Fruit fly (Drosophila melanogaster) whole organism, wandering third instar larva: Measurements from ENCODE around the gene pelo.

ENCODE experiments used
- Abd-B ChIP-seq: fragments of >200 bp; optimal IDR thresholded peaks from 2 replicates; lab custom pipeline; 2017; ENCODE audit warnings: missing biosample characterization, missing genetic modification characterization
- CG32264 ChIP-seq: fragments of 200-800 bp; sonication (Bioruptor generic); optimal IDR thresholded peaks from 2 replicates; lab custom pipeline; 2016; ENCODE audit warnings: missing biosample characterization, missing genetic modification characterization
- CG9705 ChIP-seq: fragments of 200-800 bp; sonication (Bioruptor generic); optimal IDR thresholded peaks from 2 replicates; lab custom pipeline; 2018; ENCODE audit warnings: missing biosample characterization, mild to moderate bottlenecking, missing genetic modification characterization
- CrebA ChIP-seq: fragments of 200-800 bp; sonication (Bioruptor generic); optimal IDR thresholded peaks from 2 replicates; lab custom pipeline; 2016; ENCODE audit warnings: missing biosample characterization, mild to moderate bottlenecking, missing genetic modification characterization, borderline replicate concordance
- Dfd ChIP-seq: fragments of >200 bp; optimal IDR thresholded peaks from 2 replicates; lab custom pipeline; 2017; ENCODE audit warnings: missing biosample characterization, missing genetic modification characterization
- Dif ChIP-seq: fragments of 200-275, 200-300 bp; sonication (Bioruptor generic); optimal IDR thresholded peaks from 2 replicates; lab custom pipeline; 2018; ENCODE audit warnings: missing biosample characterization, missing genetic modification characterization; ENCODE audit not compliant: partially characterized antibody
- GATAd ChIP-seq: sonication (Bioruptor generic); optimal IDR thresholded peaks from 2 replicates; lab custom pipeline; 2016; ENCODE audit warnings: missing biosample characterization, missing genetic modification characterization
- HLH106 ChIP-seq: fragments of 200-800 bp; optimal IDR thresholded peaks from 3 replicates; lab custom pipeline; 2019; ENCODE audit warnings: missing biosample characterization, mild to moderate bottlenecking, missing genetic modification characterization, moderate library complexity
- Hnf4 ChIP-seq: fragments of 200-800 bp; sonication (Bioruptor generic); optimal IDR thresholded peaks from 2 replicates; lab custom pipeline; 2016; ENCODE audit warnings: missing biosample characterization, mild to moderate bottlenecking, missing genetic modification characterization
- Hr83 ChIP-seq: fragments of 200-300 bp; sonication (Bioruptor generic); optimal IDR thresholded peaks from 2 replicates; lab custom pipeline; 2016; ENCODE audit warnings: missing biosample characterization, mild to moderate bottlenecking, missing genetic modification characterization, moderate library complexity; ENCODE audit not compliant: poor library complexity, severe bottlenecking
- Jra ChIP-seq: sonication (Bioruptor generic); optimal IDR thresholded peaks from 2 replicates; lab custom pipeline; 2016; ENCODE audit warnings: missing biosample characterization, missing genetic modification characterization
- Mio ChIP-seq: sonication (Bioruptor generic); optimal IDR thresholded peaks from 2 replicates; lab custom pipeline; 2016; ENCODE audit warnings: missing biosample characterization, missing genetic modification characterization
- Myc ChIP-seq: fragments of >200 bp; optimal IDR thresholded peaks from 2 replicates; lab custom pipeline; 2017
- OdsH ChIP-seq: fragments of 200-800 bp; sonication (Bioruptor generic); optimal IDR thresholded peaks from 2 replicates; lab custom pipeline; 2016; ENCODE audit warnings: missing biosample characterization, mild to moderate bottlenecking, missing genetic modification characterization
- Rel ChIP-seq, 2 experiments: fragments of 200-800 bp; sonication (Bioruptor generic) in 1 of 2; optimal IDR thresholded peaks; 2 replicates in 1 of 2; 3 replicates in 1 of 2; lab custom pipeline; 2016 to 2019; ENCODE audit warnings: mild to moderate bottlenecking in 2 of 2, missing biosample characterization in 2 of 2, missing genetic modification characterization in 2 of 2, moderate library complexity in 1 of 2
- Vsx2 ChIP-seq: fragments of 200-300, 225-300 bp; sonication (Bioruptor generic); optimal IDR thresholded peaks from 2 replicates; lab custom pipeline; 2018; ENCODE audit warnings: missing biosample characterization, missing genetic modification characterization; ENCODE audit not compliant: partially characterized antibody
- br ChIP-seq: fragments of 200-800 bp; sonication (Bioruptor generic); optimal IDR thresholded peaks from 2 replicates; lab custom pipeline; 2016; ENCODE audit warnings: missing biosample characterization, missing genetic modification characterization
- brk ChIP-seq: fragments of 200-800 bp; sonication (Bioruptor generic); optimal IDR thresholded peaks from 2 replicates; lab custom pipeline; 2016; ENCODE audit warnings: missing biosample characterization, mild to moderate bottlenecking, missing genetic modification characterization
- dl ChIP-seq, 2 experiments: fragments of 175-275, 200-275 bp in 1 of 2; fragments of 200-275 bp in 1 of 2; sonication (Bioruptor generic); optimal IDR thresholded peaks; lab custom pipeline; 2018; ENCODE audit warnings: mild to moderate bottlenecking in 2 of 2, missing biosample characterization in 2 of 2, missing genetic modification characterization in 2 of 2, moderate library complexity in 2 of 2; ENCODE audit not compliant: partially characterized antibody in 2 of 2, insufficient read depth in 1 of 2
- dmrt93B ChIP-seq: fragments of 200-800 bp; sonication (Bioruptor generic); optimal IDR thresholded peaks from 2 replicates; lab custom pipeline; 2018; ENCODE audit warnings: missing biosample characterization, mild to moderate bottlenecking, missing genetic modification characterization
- ey ChIP-seq: fragments of 200-800 bp; sonication (Bioruptor generic); optimal IDR thresholded peaks from 2 replicates; lab custom pipeline; 2016; ENCODE audit warnings: missing biosample characterization, missing genetic modification characterization
- foxo ChIP-seq, 2 experiments: fragments of 200-800 bp; sonication (Bioruptor generic); optimal IDR thresholded peaks; 2 replicates in 1 of 2; 3 replicates in 1 of 2; lab custom pipeline; 2016 to 2017; ENCODE audit warnings: missing biosample characterization in 2 of 2, missing genetic modification characterization in 2 of 2
- h ChIP-seq: fragments of 200-800 bp; sonication (Bioruptor generic); optimal IDR thresholded peaks from 3 replicates; lab custom pipeline; 2016; ENCODE audit warnings: missing biosample characterization, mild to moderate bottlenecking, missing genetic modification characterization
- jim ChIP-seq: fragments of 175-275, 200-325 bp; sonication (Bioruptor generic); optimal IDR thresholded peaks from 2 replicates; lab custom pipeline; 2016; ENCODE audit warnings: missing biosample characterization, mild to moderate bottlenecking, missing genetic modification characterization
- lola ChIP-seq: fragments of >200 bp; optimal IDR thresholded peaks from 2 replicates; lab custom pipeline; 2017; ENCODE audit warnings: missing biosample characterization, missing genetic modification characterization
- pan ChIP-seq: fragments of >200 bp; optimal IDR thresholded peaks from 2 replicates; lab custom pipeline; 2017
- psq ChIP-seq: fragments of 200-800 bp; sonication (Bioruptor generic); optimal IDR thresholded peaks from 3 replicates; lab custom pipeline; 2017; ENCODE audit warnings: missing biosample characterization, mild to moderate bottlenecking, missing genetic modification characterization, moderate library complexity
- sage ChIP-seq: fragments of 200-800 bp; sonication (Bioruptor generic); optimal IDR thresholded peaks from 2 replicates; lab custom pipeline; 2016; ENCODE audit warnings: missing biosample characterization, mild to moderate bottlenecking, missing genetic modification characterization
- sv ChIP-seq: fragments of 200-800 bp; sonication (Bioruptor generic); optimal IDR thresholded peaks from 3 replicates; lab custom pipeline; 2016; ENCODE audit warnings: missing biosample characterization, missing genetic modification characterization
- tai ChIP-seq: sonication (Bioruptor generic); optimal IDR thresholded peaks from 2 replicates; lab custom pipeline; 2016; ENCODE audit warnings: missing biosample characterization, missing genetic modification characterization
- usp ChIP-seq: fragments of >200 bp; optimal IDR thresholded peaks from 2 replicates; lab custom pipeline; 2017; ENCODE audit warnings: missing biosample characterization, missing genetic modification characterization
- woc ChIP-seq: sonication (Bioruptor generic); optimal IDR thresholded peaks from 2 replicates; lab custom pipeline; 2016; ENCODE audit warnings: missing biosample characterization, mild to moderate bottlenecking, missing genetic modification characterization

Gene pelo

DNA sequence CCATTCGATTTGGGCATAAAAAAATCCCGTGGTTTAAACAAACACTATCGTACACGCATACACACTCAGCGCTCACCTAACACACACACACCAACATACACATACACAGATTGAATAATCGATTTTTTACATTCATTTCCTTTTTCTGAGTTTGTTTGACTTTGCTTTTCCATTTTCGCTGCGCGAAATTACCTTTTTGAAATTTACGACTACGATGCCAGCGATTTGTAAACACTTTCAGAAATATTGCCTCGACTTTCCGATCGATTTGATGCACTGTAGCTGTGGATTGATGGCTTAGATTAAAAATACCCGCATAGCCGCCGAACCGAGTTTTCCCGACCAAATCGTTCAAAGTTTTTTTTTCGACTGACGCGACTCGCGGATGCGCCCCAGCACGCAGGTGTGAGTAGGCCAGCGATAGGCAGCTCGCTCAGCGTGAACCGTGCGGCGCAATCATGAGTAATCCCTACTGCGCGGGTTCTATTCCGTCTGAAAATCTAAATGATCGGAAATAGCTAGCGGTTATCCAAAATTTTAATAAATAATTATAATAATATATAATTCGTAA is 1.6 kb upstream of the pelo start, which contains the start of gene Pka-C1 (continued):
- peak; percentile 2 for TF ChIP-seq Hnf4
- TF ChIP-seq Mio (GFP tag; lab: Kevin White, UChicago), result no peak
- no peak for TF ChIP-seq Abd-B (GFP tag; lab: Kevin White, UChicago)

DNA sequence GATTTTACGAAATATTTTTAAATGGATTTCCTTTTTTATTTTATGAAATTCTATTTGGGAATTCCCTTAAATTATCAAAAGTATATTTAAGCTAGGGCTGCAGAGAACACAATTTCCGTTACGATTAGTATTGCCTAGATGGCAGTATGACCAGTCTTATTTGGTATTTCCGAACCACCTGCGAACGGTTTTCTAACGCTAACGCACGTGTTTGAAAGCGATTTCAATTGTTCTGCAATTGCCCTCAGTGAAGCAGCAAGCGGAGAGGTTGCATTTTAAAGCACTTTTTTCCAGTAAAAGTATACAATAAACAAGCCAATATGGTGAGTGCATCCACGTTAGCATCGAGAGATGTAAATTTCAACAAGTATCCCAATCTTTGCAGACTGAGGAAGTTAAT is 995 bp upstream of the pelo start, which contains the start of gene hoip:
TSS of gene hoip (plus strand) at position 177 of the 400 bp plus-strand sequence.
- TF ChIP-seq Dfd (GFP tag; lab: Kevin White, UChicago) (no peak), CrebA (no peak), lola (GFP tag; lab: Kevin White, UChicago) (no peak), pan (lab: Kevin White, UChicago) (no peak), CG32264 (GFP tag; lab: Kevin White, UChicago) (no peak), Vsx2 (GFP tag; lab: Kevin White, UChicago) (no peak), Mio (GFP tag; lab: Kevin White, UChicago) (no peak), dl (GFP tag; optimal IDR thresholded peaks at IDR 0.05; lab: Kevin White, UChicago; ENCODE audit: insufficient read depth in 1 of 2, partially characterized antibody in 2 of 2) (no peak), Rel (GFP tag; optimal IDR thresholded peaks at IDR 0.05; lab: Kevin White, UChicago) (no peak), Rel (tag; optimal IDR thresholded peaks at IDR 0.05; lab: Kevin White, UChicago) (peak; percentile 63), brk (GFP tag; lab: Kevin White, UChicago) (peak; percentile 43), Dif (no peak), Hnf4 (peak; percentile 14), jim (GFP tag; lab: Kevin White, UChicago) (no peak), sv (GFP tag; lab: Kevin White, UChicago) (no peak), Jra (GFP tag; lab: Kevin White, UChicago) (no peak), foxo (GFP tag; optimal IDR thresholded peaks at IDR 0.05; lab: Kevin White, UChicago) (no peak), sage (GFP tag; lab: Kevin White, UChicago) (no peak), OdsH (GFP tag; lab: Kevin White, UChicago) (no peak), HLH106 (tag; lab: Kevin White, UChicago) (no peak)

- TF ChIP-seq br (GFP tag; lab: Kevin White, UChicago), result no peak
- no peak for TF ChIP-seq Rel (GFP tag; optimal IDR thresholded peaks at IDR 0.05; lab: Kevin White, UChicago)
- no peak for TF ChIP-seq Rel (tag; optimal IDR thresholded peaks at IDR 0.05; lab: Kevin White, UChicago)
- no peak for TF ChIP-seq Mio (GFP tag; lab: Kevin White, UChicago)
- no peak for TF ChIP-seq Myc (lab: Kevin White, UChicago)
- TF ChIP-seq lola (GFP tag; lab: Kevin White, UChicago), result no peak
- no peak for TF ChIP-seq h
- TF ChIP-seq Hr83 (GFP tag; lab: Kevin White, UChicago), result no peak
- TF ChIP-seq CrebA, result no peak
- TF ChIP-seq woc (GFP tag; lab: Kevin White, UChicago), result no peak
- no peak for TF ChIP-seq CG9705 (GFP tag; lab: Kevin White, UChicago)
Observed at dm6 chr2L:9703000-9703399, 2.4 kb downstream of the pelo start.

DNA sequence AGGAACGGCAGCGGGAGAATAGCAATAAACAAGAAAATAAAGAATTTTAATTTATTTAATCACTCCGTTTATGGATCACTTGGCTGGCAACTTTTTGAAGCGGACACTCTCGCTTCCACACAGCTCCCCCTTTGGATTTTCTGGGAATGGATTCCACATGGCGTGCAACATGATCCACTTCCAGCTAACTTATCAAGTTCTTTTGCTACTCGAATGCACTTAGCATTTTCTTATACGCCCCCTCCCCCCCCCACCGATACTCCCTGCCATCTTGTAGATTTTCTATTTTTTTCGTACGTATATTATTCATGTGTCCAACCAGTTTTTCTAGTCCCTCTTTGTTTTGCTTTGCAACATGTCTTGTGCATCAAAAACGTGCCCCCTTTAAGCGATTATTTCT is 3.7 kb downstream of the pelo start:
- TF ChIP-seq CG9705 (GFP tag; lab: Kevin White, UChicago) (no peak), Abd-B (GFP tag; lab: Kevin White, UChicago) (no peak), OdsH (GFP tag; lab: Kevin White, UChicago) (no peak), psq (GFP tag; lab: Kevin White, UChicago) (no peak), foxo (GFP tag; optimal IDR thresholded peaks at IDR 0.05; lab: Kevin White, UChicago) (no peak), usp (GFP tag; lab: Kevin White, UChicago) (no peak), Hnf4 (no peak)

dm6 chr2L:9705291-9705690 is 4.7 kb downstream of the pelo start:
- TF ChIP-seq dmrt93B (GFP tag; lab: Kevin White, UChicago), result no peak
- TF ChIP-seq Vsx2 (GFP tag; lab: Kevin White, UChicago), result no peak
- TF ChIP-seq Dif, result no peak
- TF ChIP-seq woc (GFP tag; lab: Kevin White, UChicago), result no peak
- TF ChIP-seq OdsH (GFP tag; lab: Kevin White, UChicago), result no peak
- TF ChIP-seq tai (GFP tag; lab: Kevin White, UChicago), result no peak
- no peak for TF ChIP-seq brk (GFP tag; lab: Kevin White, UChicago)
- no peak for TF ChIP-seq jim (GFP tag; lab: Kevin White, UChicago)
- TF ChIP-seq dl (GFP tag; optimal IDR thresholded peaks at IDR 0.05; lab: Kevin White, UChicago; ENCODE audit: insufficient read depth in 1 of 2, partially characterized antibody in 2 of 2), result no peak
- TF ChIP-seq Rel (GFP tag; optimal IDR thresholded peaks at IDR 0.05; lab: Kevin White, UChicago), result no peak
- no peak for TF ChIP-seq Rel (tag; optimal IDR thresholded peaks at IDR 0.05; lab: Kevin White, UChicago)
- TF ChIP-seq CG9705 (GFP tag; lab: Kevin White, UChicago), result no peak
- TF ChIP-seq Abd-B (GFP tag; lab: Kevin White, UChicago), result no peak
- TF ChIP-seq pan (lab: Kevin White, UChicago), result no peak
- TF ChIP-seq Jra (GFP tag; lab: Kevin White, UChicago), result no peak
- no peak for TF ChIP-seq br (GFP tag; lab: Kevin White, UChicago)
- TF ChIP-seq CG32264 (GFP tag; lab: Kevin White, UChicago), result no peak
- TF ChIP-seq lola (GFP tag; lab: Kevin White, UChicago), result no peak
- TF ChIP-seq Hnf4, result no peak
- TF ChIP-seq GATAd (GFP tag; lab: Kevin White, UChicago), result no peak
- TF ChIP-seq ey (GFP tag; lab: Kevin White, UChicago), result no peak
